Fruit fly (Drosophila melanogaster): ENCODE results near the gene CG18749.

Gene CG18749

dm6 chr3R:8256040-8256439 is 12.2 kb downstream of the CG18749 start (continued):
- TF ChIP-seq CG4318 (GFP tag; optimal IDR thresholded peaks at IDR 0.05), result peak; percentile 58
- TF ChIP-seq CG6276 (GFP tag; optimal IDR thresholded peaks at IDR 0.05), result peak; percentile 71
- no peak for TF ChIP-seq CG6808 (GFP tag; optimal IDR thresholded peaks at IDR 0.05)
- no peak for TF ChIP-seq achi (GFP tag; optimal IDR thresholded peaks at IDR 0.05)
- TF ChIP-seq CG6792 (GFP tag; optimal IDR thresholded peaks at IDR 0.05), result no peak
- no peak for TF ChIP-seq CG10669 (GFP tag; optimal IDR thresholded peaks at IDR 0.05)
- TF ChIP-seq Lpt (GFP tag; optimal IDR thresholded peaks at IDR 0.05), result peak; percentile 58
- no peak for TF ChIP-seq svp (GFP tag)
- TF ChIP-seq Sox15 (GFP tag; optimal IDR thresholded peaks at IDR 0.05), result no peak
- TF ChIP-seq CG3919 (GFP tag; optimal IDR thresholded peaks at IDR 0.05), result no peak
- TF ChIP-seq dsx (GFP tag; optimal IDR thresholded peaks at IDR 0.05; ENCODE audit: poor library complexity, severe bottlenecking), result no peak
- TF ChIP-seq CG10631 (GFP tag; optimal IDR thresholded peaks at IDR 0.05), result no peak
- no peak for TF ChIP-seq CG1621 (tag; optimal IDR thresholded peaks at IDR 0.05)
- TF ChIP-seq CG32006 (GFP tag; optimal IDR thresholded peaks at IDR 0.05), result peak; percentile 77

DNA sequence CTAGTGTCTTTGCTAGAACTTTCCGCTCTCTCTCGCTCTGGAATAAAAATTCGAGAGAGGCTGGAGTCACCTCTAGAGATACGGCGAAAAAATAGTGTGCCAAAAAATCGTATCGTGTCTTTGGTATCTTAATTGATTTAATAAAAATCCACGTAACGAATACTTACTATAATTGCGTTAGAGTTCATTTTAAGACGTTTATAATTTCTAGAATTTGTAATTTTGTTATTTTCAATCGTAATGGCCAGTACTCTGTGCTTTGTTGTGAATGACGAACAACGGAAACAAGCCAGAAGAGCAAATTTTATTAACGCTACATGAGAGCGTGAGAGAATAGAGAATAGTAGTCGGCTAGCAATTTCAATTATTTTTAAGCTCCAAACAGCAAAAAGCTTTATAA is 17.8 kb downstream of the CG18749 start:
- TF ChIP-seq esn (GFP tag; optimal IDR thresholded peaks at IDR 0.05), result no peak
- TF ChIP-seq pdm3 (GFP tag; optimal IDR thresholded peaks at IDR 0.05), result no peak
- TF ChIP-seq CG8632 (GFP tag; optimal IDR thresholded peaks at IDR 0.05), result no peak
- no peak for TF ChIP-seq Lpt (GFP tag; optimal IDR thresholded peaks at IDR 0.05)
- no peak for TF ChIP-seq CG3032 (tag; optimal IDR thresholded peaks at IDR 0.05)
- no peak for TF ChIP-seq CG6808 (GFP tag; optimal IDR thresholded peaks at IDR 0.05)
- no peak for TF ChIP-seq cyc (GFP tag; optimal IDR thresholded peaks at IDR 0.05)
- TF ChIP-seq Blimp-1 (GFP tag; optimal IDR thresholded peaks at IDR 0.05), result no peak
- TF ChIP-seq ss (GFP tag; optimal IDR thresholded peaks at IDR 0.05), result no peak
- TF ChIP-seq lz (GFP tag; optimal IDR thresholded peaks at IDR 0.05), result no peak
- no peak for TF ChIP-seq CG3919 (GFP tag; optimal IDR thresholded peaks at IDR 0.05)
- no peak for TF ChIP-seq CG7368 (GFP tag; optimal IDR thresholded peaks at IDR 0.05)
- TF ChIP-seq CG4318 (GFP tag; optimal IDR thresholded peaks at IDR 0.05), result no peak
- no peak for TF ChIP-seq CG31627 (GFP tag; optimal IDR thresholded peaks at IDR 0.05)
- TF ChIP-seq Eip78C (GFP tag), result no peak
- TF ChIP-seq CG6163 (GFP tag; IDR thresholded peaks at IDR 0.05), result no peak
- no peak for TF ChIP-seq Ets96B (tag; optimal IDR thresholded peaks at IDR 0.05)

DNA sequence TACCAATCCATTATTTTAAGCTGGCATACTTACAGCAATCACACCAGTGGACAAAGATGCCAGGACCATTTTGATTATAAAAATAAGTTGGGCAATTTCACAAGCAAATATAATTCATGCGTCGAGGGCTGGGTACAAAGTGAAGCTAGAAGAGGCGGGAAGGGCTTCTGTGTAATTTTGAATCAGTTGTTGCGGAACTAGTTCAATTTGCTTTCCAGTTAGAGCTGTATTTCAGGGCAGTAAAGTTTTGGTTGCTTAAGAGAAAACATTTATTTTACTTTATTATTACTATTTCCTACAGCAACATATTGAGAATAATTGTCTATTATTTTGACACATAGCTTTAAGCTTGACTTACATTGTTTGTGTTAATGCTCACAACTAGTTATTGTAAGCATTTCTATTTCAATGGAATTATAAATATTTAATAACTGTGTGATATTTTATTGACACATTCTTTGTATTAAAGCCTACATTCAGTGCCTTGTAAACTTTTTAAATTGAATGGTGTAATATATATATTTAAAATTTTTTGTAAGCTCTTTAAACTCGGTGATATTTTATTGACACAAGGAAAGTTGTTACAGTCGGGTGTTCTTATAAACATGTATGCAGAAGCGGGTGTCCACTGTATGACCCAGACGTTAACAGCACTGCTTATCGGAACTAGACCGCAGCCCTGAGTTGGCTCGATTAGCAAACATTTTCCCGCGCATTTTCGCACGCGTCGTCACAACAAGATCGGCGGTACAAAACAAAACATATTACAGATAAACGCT is 20.6 kb downstream of the CG18749 start, which contains the start of the genes RPA1 and Mcm2:
RPA1 (minus strand) TSS at position 150 of the 779 bp plus-strand sequence.
Mcm2 (plus strand) TSS at position 669 of the 779 bp plus-strand sequence.
- TF ChIP-seq spab (GFP tag; optimal IDR thresholded peaks at IDR 0.05), result peak; percentile 61
- peak; percentile 42 for TF ChIP-seq CG6854 (GFP tag; optimal IDR thresholded peaks at IDR 0.05)
- no peak for TF ChIP-seq dac (GFP tag; optimal IDR thresholded peaks at IDR 0.05)
- TF ChIP-seq Hr38 (GFP tag; optimal IDR thresholded peaks at IDR 0.05), result no peak
- peak; percentile 67 for TF ChIP-seq CG6808 (GFP tag; optimal IDR thresholded peaks at IDR 0.05)
- peak; percentile 76 for TF ChIP-seq CG15336 (GFP tag; IDR thresholded peaks at IDR 0.05)
- peak; percentile 75 for TF ChIP-seq Ets96B (tag; optimal IDR thresholded peaks at IDR 0.05)
- no peak for TF ChIP-seq CG6276 (GFP tag; optimal IDR thresholded peaks at IDR 0.05)
- peak; percentile 67 for TF ChIP-seq Gug (GFP tag; IDR thresholded peaks at IDR 0.05)
- TF ChIP-seq CG31627 (GFP tag; optimal IDR thresholded peaks at IDR 0.05), result peak; percentile 87
- peak; percentile 75 for TF ChIP-seq Lpt (GFP tag; optimal IDR thresholded peaks at IDR 0.05)
- TF ChIP-seq Eip93F (GFP tag; optimal IDR thresholded peaks at IDR 0.05), result peak; percentile 36
- TF ChIP-seq Sox14 (GFP tag; optimal IDR thresholded peaks at IDR 0.05), result peak; percentile 66
- no peak for TF ChIP-seq fd85E (GFP tag; optimal IDR thresholded peaks at IDR 0.05)
- peak; percentile 70 for TF ChIP-seq CG6792 (GFP tag; optimal IDR thresholded peaks at IDR 0.05)
- TF ChIP-seq CG8632 (GFP tag; optimal IDR thresholded peaks at IDR 0.05), result peak; percentile 67
- peak; percentile 78 for TF ChIP-seq CG34406 (GFP tag; optimal IDR thresholded peaks at IDR 0.05)
- peak; percentile 94 for TF ChIP-seq svp (GFP tag)
- TF ChIP-seq achi (GFP tag; optimal IDR thresholded peaks at IDR 0.05), result peak; percentile 80
- no peak for TF ChIP-seq ss (GFP tag; optimal IDR thresholded peaks at IDR 0.05)
- TF ChIP-seq Eip78C (GFP tag), result peak; percentile 93
- no peak for TF ChIP-seq CG1621 (tag; optimal IDR thresholded peaks at IDR 0.05)
- TF ChIP-seq fd59A (GFP tag; optimal IDR thresholded peaks at IDR 0.05), result peak; percentile 57
- TF ChIP-seq CG11294 (GFP tag; IDR thresholded peaks at IDR 0.05), result peak; percentile 76
- TF ChIP-seq Sox102F (GFP tag; optimal IDR thresholded peaks at IDR 0.05), result peak; percentile 68
- TF ChIP-seq CG7368 (GFP tag; optimal IDR thresholded peaks at IDR 0.05), result peak; percentile 56
- TF ChIP-seq acj6 (GFP tag; optimal IDR thresholded peaks at IDR 0.05), result peak; percentile 84
- TF ChIP-seq Smox (GFP tag; optimal IDR thresholded peaks at IDR 0.05), result peak; percentile 80
- TF ChIP-seq Eip75B (GFP tag; optimal IDR thresholded peaks at IDR 0.05), result peak; percentile 74
- peak; percentile 78 for TF ChIP-seq Ets21C (GFP tag; optimal IDR thresholded peaks at IDR 0.05)
- peak; percentile 57 to 79 for TF ChIP-seq salr (GFP tag; optimal IDR thresholded peaks at IDR 0.05)
